Fruit fly (Drosophila melanogaster) whole organism, embryonic: ENCODE results near the gene CG1847.

Experiments
- Antp ChIP-seq: fragments of 200-800 bp; sonication (Bioruptor generic); optimal IDR thresholded peaks from 3 replicates; lab custom pipeline; 2016; ENCODE audit warnings: missing biosample characterization, missing genetic modification characterization
- BEAF-32 ChIP-seq: fragments of 200-800 bp; sonication (Bioruptor generic); optimal IDR thresholded peaks from 3 replicates; lab custom pipeline; 2017; ENCODE audit warnings: missing biosample characterization, missing genetic modification characterization, mild to moderate bottlenecking, moderate library complexity, missing genetic modification reagents
- CG10565 ChIP-seq: fragments of 200-800 bp; sonication (Bioruptor generic); optimal IDR thresholded peaks from 3 replicates; lab custom pipeline; 2016; ENCODE audit warnings: missing biosample characterization, mild to moderate bottlenecking, missing genetic modification characterization
- CG15011 ChIP-seq: fragments of 200-800 bp; sonication (Bioruptor generic); optimal IDR thresholded peaks from 3 replicates; lab custom pipeline; 2018; ENCODE audit warnings: missing biosample characterization, mild to moderate bottlenecking, missing genetic modification characterization
- CG1832 ChIP-seq: fragments of 200-800 bp; sonication (Bioruptor generic); optimal IDR thresholded peaks from 2 replicates; lab custom pipeline; 2017; ENCODE audit warnings: missing biosample characterization, mild to moderate bottlenecking, missing genetic modification characterization, inconsistent platforms
- CG2199 ChIP-seq: fragments of 200-800 bp; sonication (Bioruptor generic); IDR thresholded peaks from 3 replicates; pipeline ENCODE4 v1.3.6; 2022; ENCODE audit warnings: missing biosample characterization, missing genetic modification characterization
- CG3163 ChIP-seq: fragments of 200-800 bp; sonication (Bioruptor generic); optimal IDR thresholded peaks from 3 replicates; lab custom pipeline; 2016; ENCODE audit warnings: missing biosample characterization, missing genetic modification characterization
- CG3281 ChIP-seq: fragments of 200-800 bp; sonication (Bioruptor generic); optimal IDR thresholded peaks from 3 replicates; lab custom pipeline; 2017; ENCODE audit warnings: missing biosample characterization, mild to moderate bottlenecking, missing genetic modification characterization
- CG3847 ChIP-seq: fragments of 200-800 bp; sonication (Bioruptor generic); IDR thresholded peaks from 2 replicates; pipeline ENCODE4 v1.3.6; 2022; ENCODE audit warnings: missing biosample characterization, missing genetic modification characterization
- CG43689 ChIP-seq: fragments of 200-800 bp; sonication (Bioruptor generic); IDR thresholded peaks from 2 replicates; pipeline ENCODE4 v1.3.6; 2022; ENCODE audit warnings: missing biosample characterization, missing genetic modification characterization
- CG6175 ChIP-seq: fragments of 200-800 bp; sonication (Bioruptor generic); IDR thresholded peaks from 3 replicates; pipeline ENCODE4 v1.3.6; 2022; ENCODE audit warnings: missing biosample characterization, missing genetic modification characterization
- CG6791 ChIP-seq: fragments of 200-800 bp; sonication (Bioruptor generic); IDR thresholded peaks from 3 replicates; pipeline ENCODE4 v1.3.6; 2022; ENCODE audit warnings: missing biosample characterization, missing genetic modification characterization; ENCODE audit not compliant: partially characterized antibody
- CG7357 ChIP-seq: fragments of 200-800 bp; sonication (Bioruptor generic); IDR thresholded peaks from 3 replicates; pipeline ENCODE4 v1.3.6; 2022; ENCODE audit warnings: missing biosample characterization, missing genetic modification characterization
- CG8388 ChIP-seq: fragments of 200-800 bp; sonication (Bioruptor generic); optimal IDR thresholded peaks from 2 replicates; lab custom pipeline; 2019; ENCODE audit warnings: missing biosample characterization, mild to moderate bottlenecking, missing genetic modification characterization, moderate library complexity
- D19A ChIP-seq: fragments of 200-800 bp; optimal IDR thresholded peaks from 3 replicates; lab custom pipeline; 2019; ENCODE audit warnings: missing biosample characterization, mild to moderate bottlenecking, missing genetic modification characterization, moderate library complexity
- Dad ChIP-seq: fragments of 200-800 bp; sonication (Bioruptor generic); optimal IDR thresholded peaks from 3 replicates; lab custom pipeline; 2016; ENCODE audit warnings: missing biosample characterization, missing genetic modification characterization
- Drgx ChIP-seq: fragments of 200-800 bp; sonication (Bioruptor generic); IDR thresholded peaks from 2 replicates; pipeline ENCODE4 v1.3.6; 2022; ENCODE audit warnings: missing biosample characterization, missing genetic modification characterization
- Gug ChIP-seq: fragments of 200-800 bp; sonication (Bioruptor generic); IDR thresholded peaks from 4 replicates; pipeline ENCODE4 v1.3.6; 2022; ENCODE audit warnings: missing biosample characterization, missing genetic modification characterization
- H15 ChIP-seq: fragments of 200-800 bp; sonication (Bioruptor generic); IDR thresholded peaks from 3 replicates; pipeline ENCODE4 v1.3.6; 2022; ENCODE audit warnings: missing biosample characterization, missing genetic modification characterization
- HHEX ChIP-seq: fragments of 200-800 bp; sonication (Bioruptor generic); optimal IDR thresholded peaks from 3 replicates; lab custom pipeline; 2017; ENCODE audit warnings: missing biosample characterization, mild to moderate bottlenecking, missing genetic modification characterization, missing genetic modification reagents
- Hsf ChIP-seq: fragments of 200-800 bp; sonication (Bioruptor generic); optimal IDR thresholded peaks from 3 replicates; lab custom pipeline; 2016; ENCODE audit warnings: missing biosample characterization, missing genetic modification characterization
- Lhr ChIP-seq: fragments of 200-800 bp; sonication (Bioruptor generic); optimal IDR thresholded peaks from 3 replicates; lab custom pipeline; 2017; ENCODE audit warnings: mild to moderate bottlenecking, missing biosample characterization, missing genetic modification reagents, missing genetic modification characterization
- Lpt ChIP-seq: fragments of >200 bp; optimal IDR thresholded peaks from 2 replicates; lab custom pipeline; 2018; ENCODE audit warnings: missing biosample characterization, missing genetic modification characterization
- Med ChIP-seq: fragments of 200-800 bp; sonication (Bioruptor generic); peaks from one replicate; lab custom pipeline; 2016; ENCODE audit warnings: missing biosample characterization, missing genetic modification characterization, mild to moderate bottlenecking, inconsistent platforms, moderate library complexity
- Stat92E ChIP-seq, 3 experiments: fragments of >200 bp in 2 of 3; fragments of 200-800 bp in 1 of 3; sonication (Bioruptor generic) in 1 of 3; optimal IDR thresholded peaks; 2 replicates each; lab custom pipeline; 2017 to 2019; ENCODE audit warnings: missing biosample characterization in 3 of 3, missing genetic modification characterization in 3 of 3, mild to moderate bottlenecking in 1 of 3, moderate library complexity in 1 of 3
- bcd ChIP-seq: fragments of 200-800 bp; sonication (Bioruptor generic); optimal IDR thresholded peaks from 2 replicates; lab custom pipeline; 2017; ENCODE audit warnings: missing biosample characterization, mild to moderate bottlenecking, missing genetic modification characterization
- caup ChIP-seq: fragments of 200-800 bp; sonication (Bioruptor generic); optimal IDR thresholded peaks from 3 replicates; lab custom pipeline; 2017; ENCODE audit warnings: missing biosample characterization, mild to moderate bottlenecking, missing genetic modification characterization, moderate library complexity; ENCODE audit not compliant: severe bottlenecking
- chif ChIP-seq, 2 experiments: fragments of 200-800 bp; sonication (Bioruptor generic); optimal IDR thresholded peaks; 3 replicates each; lab custom pipeline; 2016; ENCODE audit warnings: missing biosample characterization in 2 of 2, missing genetic modification characterization in 2 of 2
- chn ChIP-seq: fragments of 200-800 bp; sonication (Bioruptor generic); optimal IDR thresholded peaks from 2 replicates; lab custom pipeline; 2016; ENCODE audit warnings: missing biosample characterization, missing genetic modification characterization
- cwo ChIP-seq: fragments of 200-800 bp; sonication (Bioruptor generic); optimal IDR thresholded peaks from 3 replicates; lab custom pipeline; 2017; ENCODE audit warnings: missing biosample characterization, missing genetic modification characterization, mild to moderate bottlenecking, moderate library complexity, missing genetic modification reagents
- esg ChIP-seq: fragments of 200-800 bp; sonication (Bioruptor generic); conservative IDR thresholded peaks from 2 replicates; pipeline ENCODE4 v1.3.6; 2022; ENCODE audit warnings: missing biosample characterization, missing genetic modification characterization
- exex ChIP-seq: fragments of 200-800 bp; sonication (Bioruptor generic); optimal IDR thresholded peaks from 4 replicates; lab custom pipeline; 2018; ENCODE audit warnings: missing biosample characterization, mild to moderate bottlenecking, missing genetic modification characterization, moderate library complexity
- fd3F ChIP-seq: fragments of 200-800 bp; sonication (Bioruptor generic); optimal IDR thresholded peaks from 2 replicates; lab custom pipeline; 2018; ENCODE audit warnings: missing biosample characterization, mild to moderate bottlenecking, missing genetic modification characterization, moderate library complexity
- grn ChIP-seq: fragments of 200-800 bp; sonication (Bioruptor generic); optimal IDR thresholded peaks from 3 replicates; lab custom pipeline; 2017; ENCODE audit warnings: missing biosample characterization, missing genetic modification characterization
- hbn ChIP-seq: fragments of 200-800 bp; sonication (Bioruptor generic); IDR thresholded peaks from 2 replicates; pipeline ENCODE4 v1.3.6; 2022; ENCODE audit warnings: missing biosample characterization, missing genetic modification characterization; ENCODE audit not compliant: partially characterized antibody
- kah ChIP-seq: fragments of 200-800 bp; sonication (Bioruptor generic); optimal IDR thresholded peaks from 2 replicates; lab custom pipeline; 2018; ENCODE audit warnings: missing biosample characterization, mild to moderate bottlenecking, missing genetic modification characterization
- kni ChIP-seq: fragments of 200-800 bp; sonication (Bioruptor generic); optimal IDR thresholded peaks from 3 replicates; lab custom pipeline; 2017; ENCODE audit warnings: mild to moderate bottlenecking, missing biosample characterization, missing genetic modification reagents, missing genetic modification characterization
- mirr ChIP-seq: fragments of 200-800 bp; sonication (Bioruptor generic); optimal IDR thresholded peaks from 3 replicates; lab custom pipeline; 2018; ENCODE audit warnings: missing biosample characterization, mild to moderate bottlenecking, missing genetic modification characterization
- p53 ChIP-seq: fragments of 200-800 bp; sonication (Bioruptor generic); optimal IDR thresholded peaks from 2 replicates; lab custom pipeline; 2016; ENCODE audit warnings: missing biosample characterization, missing genetic modification characterization
- pfk ChIP-seq: fragments of 200-800 bp; sonication (Bioruptor generic); optimal IDR thresholded peaks from 2 replicates; lab custom pipeline; 2018; ENCODE audit warnings: missing biosample characterization, mild to moderate bottlenecking, missing genetic modification characterization, moderate library complexity
- prd ChIP-seq, 3 experiments: fragments of >200 bp in 2 of 3; fragments of 200-800 bp in 1 of 3; sonication (Bioruptor generic) in 1 of 3; optimal IDR thresholded peaks in 2 of 3; IDR thresholded peaks in 1 of 3; 2 replicates in 2 of 3; 3 replicates in 1 of 3; pipeline versions ENCODE4 v1.3.6 to Lab custom; 2017 to 2022; ENCODE audit warnings: missing biosample characterization in 1 of 3, missing genetic modification characterization in 1 of 3
- sens ChIP-seq: fragments of 200-800 bp; sonication (Bioruptor generic); peaks from one replicate; lab custom pipeline; 2016; ENCODE audit warnings: missing biosample characterization, missing genetic modification characterization
- sens-2 ChIP-seq: fragments of 200-800 bp; sonication (Bioruptor generic); IDR thresholded peaks from 2 replicates; pipeline ENCODE4 v1.3.6; 2022; ENCODE audit warnings: missing biosample characterization, missing genetic modification characterization
- slbo ChIP-seq: fragments of 200-800 bp; sonication (Bioruptor generic); IDR thresholded peaks from 2 replicates; pipeline ENCODE4 v1.3.6; 2022; ENCODE audit warnings: missing biosample characterization, missing genetic modification characterization
- stwl ChIP-seq: fragments of 200-800 bp; sonication (Bioruptor generic); optimal IDR thresholded peaks from 3 replicates; lab custom pipeline; 2018; ENCODE audit warnings: missing biosample characterization, mild to moderate bottlenecking, missing genetic modification characterization, moderate library complexity
- zen2 ChIP-seq: fragments of 200-800 bp; sonication (Bioruptor generic); IDR thresholded peaks from 3 replicates; pipeline ENCODE4 v1.3.6; 2022; ENCODE audit warnings: missing biosample characterization, missing genetic modification characterization; ENCODE audit not compliant: partially characterized antibody
- zf30C ChIP-seq: fragments of 200-800 bp; sonication (Bioruptor generic); optimal IDR thresholded peaks from 3 replicates; lab custom pipeline; 2018; ENCODE audit warnings: missing biosample characterization, mild to moderate bottlenecking, missing genetic modification characterization

CG1847 gene

DNA sequence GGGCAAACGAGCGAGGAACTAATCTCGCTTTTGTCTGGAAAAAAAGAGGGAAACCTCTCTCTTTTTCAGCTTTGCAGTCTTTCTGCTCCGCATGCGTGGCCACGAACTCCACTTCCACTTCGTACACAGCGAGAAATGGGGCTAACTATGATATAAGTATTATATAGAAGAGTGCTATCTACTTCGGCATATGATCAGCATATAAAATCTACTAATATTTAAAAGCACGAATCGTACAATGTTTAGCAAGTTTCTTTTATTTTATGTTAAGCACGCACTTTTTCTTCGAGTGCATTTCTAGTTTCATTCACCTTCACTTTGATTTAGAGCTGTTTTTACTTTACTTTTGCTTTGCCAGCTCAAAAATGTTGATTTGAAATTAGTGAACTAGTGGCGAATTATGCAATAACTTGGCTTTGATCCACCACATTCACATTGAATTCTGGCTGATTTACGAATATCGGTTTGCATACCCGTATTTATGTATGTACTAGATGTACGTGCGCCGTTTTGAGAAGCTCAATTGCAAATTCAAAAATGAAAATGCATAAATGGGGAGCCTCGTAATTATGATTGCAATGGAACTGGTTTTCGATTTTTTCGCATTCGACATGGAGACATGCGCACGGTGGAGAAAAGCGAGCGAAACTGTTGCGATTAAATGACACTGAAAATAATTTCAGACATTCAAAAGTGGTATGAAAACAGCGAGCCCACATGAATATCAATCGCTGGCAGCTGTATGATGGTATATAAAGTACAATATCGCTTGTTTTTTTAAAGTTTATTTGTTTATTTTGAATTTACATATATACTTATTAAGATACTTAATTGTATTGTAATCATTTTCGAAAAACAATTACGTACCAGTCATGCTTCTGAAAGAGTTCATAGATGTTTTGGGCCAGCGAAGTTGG, 11.2 kb upstream of the CG1847 start (continued):
- no peak for TF ChIP-seq zen2 (GFP tag; lab: Robert Waterston, UW)
- peak; percentile 32 for TF ChIP-seq HHEX
- peak; percentile 70; the same call in 3 of the 4 replicates for TF ChIP-seq Gug (GFP tag; lab: Robert Waterston, UW)
- TF ChIP-seq fd3F (GFP tag; lab: Kevin White, UChicago) = peak; percentile 23
- TF ChIP-seq Stat92E (GFP tag; optimal IDR thresholded peaks at IDR 0.05; lab: Kevin White, UChicago) = no peak
- TF ChIP-seq chn (GFP tag; lab: Kevin White, UChicago) = peak; percentile 52
- peak; percentile 51 for TF ChIP-seq esg
- no peak for TF ChIP-seq Lpt (GFP tag; lab: Kevin White, UChicago)
- TF ChIP-seq CG1832 (GFP tag; lab: Kevin White, UChicago) = no peak
- TF ChIP-seq prd (optimal IDR thresholded peaks at IDR 0.05; lab: Kevin White, UChicago) = no peak
- peak; percentile 90 for TF ChIP-seq prd (GFP tag; IDR thresholded peaks at IDR 0.05; lab: Robert Waterston, UW)
- TF ChIP-seq CG3281 (GFP tag; lab: Kevin White, UChicago) = peak; percentile 49

DNA sequence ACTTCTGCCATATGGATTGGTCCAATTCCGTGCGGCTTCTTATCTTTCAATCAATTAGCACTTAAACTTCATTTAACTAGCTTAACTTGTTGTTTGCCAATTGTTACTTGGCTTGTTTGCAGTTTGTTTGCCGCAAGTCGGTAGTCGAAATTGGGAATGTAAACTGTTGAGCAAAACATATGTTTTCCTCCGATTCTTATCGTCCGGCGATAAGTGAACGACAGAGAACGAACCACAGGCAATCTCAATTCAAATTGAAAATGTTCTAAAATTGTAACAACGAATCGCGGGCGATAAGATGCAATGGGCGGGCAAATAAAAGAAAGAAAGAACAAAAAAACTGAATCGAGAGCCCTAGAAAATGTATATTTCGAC, 10.5 kb upstream of the CG1847 start:
- TF ChIP-seq hbn (GFP tag; lab: Robert Waterston, UW) = no peak
- peak; percentile 51 for TF ChIP-seq exex (tag; lab: Kevin White, UChicago)
- TF ChIP-seq zf30C (GFP tag; lab: Kevin White, UChicago) = no peak
- TF ChIP-seq CG7357 (GFP tag; lab: Robert Waterston, UW) = no peak
- TF ChIP-seq caup (GFP tag; lab: Kevin White, UChicago) = peak; percentile 59
- 0 out of 3 replicates have a peak, but pooled peaks have one; percentile 21 for TF ChIP-seq CG2199
- TF ChIP-seq sens-2 (GFP tag; lab: Robert Waterston, UW) = no peak
- no peak for TF ChIP-seq CG3163
- TF ChIP-seq stwl = no peak
- no peak for TF ChIP-seq chif (GFP tag; optimal IDR thresholded peaks at IDR 0.05; lab: Kevin White, UChicago)
- no peak for TF ChIP-seq cwo
- TF ChIP-seq CG6175 (GFP tag; lab: Robert Waterston, UW) = no peak
- TF ChIP-seq bcd = no peak
- TF ChIP-seq mirr (GFP tag; lab: Kevin White, UChicago) = peak; percentile 68
- TF ChIP-seq grn (GFP tag; lab: Kevin White, UChicago) = peak; percentile 62

DNA sequence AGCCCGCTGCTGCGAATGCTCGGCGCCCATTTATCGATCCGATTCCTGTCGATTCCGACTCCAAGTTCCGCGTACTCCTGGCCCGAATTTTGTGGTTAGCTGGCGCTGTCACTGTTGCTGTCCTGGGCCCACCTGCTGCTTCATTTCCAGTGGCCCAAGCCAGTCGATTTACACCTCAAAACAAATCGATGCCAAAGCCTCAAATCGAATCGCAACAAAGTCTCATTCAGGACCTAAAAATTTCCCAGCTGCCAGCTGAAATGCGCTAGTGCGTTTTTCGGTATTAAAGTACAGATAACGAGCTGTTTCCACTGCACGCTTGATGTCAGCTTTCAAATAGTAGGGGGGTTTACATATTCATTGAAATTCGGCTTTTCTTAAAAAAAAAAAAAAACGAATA, 3.5 kb downstream of the CG1847 start, which contains the start of gene BORCS5:
Gene BORCS5, minus strand, starts transcription at position 263 of the 400 bp plus-strand sequence.
- TF ChIP-seq CG43689 (GFP tag; lab: Robert Waterston, UW) = no peak
- TF ChIP-seq H15 (GFP tag; lab: Robert Waterston, UW) = no peak
- no peak for TF ChIP-seq CG6791 (GFP tag; lab: Robert Waterston, UW)
- peak; percentile 21 for TF ChIP-seq Lhr
- no peak for TF ChIP-seq CG3847 (GFP tag; lab: Robert Waterston, UW)
- no peak for TF ChIP-seq Antp (GFP tag; lab: Kevin White, UChicago)
- TF ChIP-seq p53 (GFP tag; lab: Kevin White, UChicago) = no peak
- TF ChIP-seq sens (GFP tag; lab: Kevin White, UChicago) = no peak
- TF ChIP-seq CG8388 = no peak
- TF ChIP-seq Dad (GFP tag; lab: Kevin White, UChicago) = no peak
- TF ChIP-seq kah (GFP tag; lab: Kevin White, UChicago) = no peak
- peak; percentile 51 for TF ChIP-seq Med (GFP tag; lab: Kevin White, UChicago)
- TF ChIP-seq Hsf (GFP tag; lab: Kevin White, UChicago) = peak; percentile 2
- no peak for TF ChIP-seq kni (GFP tag; lab: Kevin White, UChicago)
- no peak for TF ChIP-seq CG15011 (GFP tag; lab: Kevin White, UChicago)
- no peak for TF ChIP-seq D19A (tag; lab: Kevin White, UChicago)
- peak; percentile 46 for TF ChIP-seq slbo (GFP tag; lab: Robert Waterston, UW)
- no peak for TF ChIP-seq Drgx
- no peak for TF ChIP-seq pfk (GFP tag; lab: Kevin White, UChicago)
- TF ChIP-seq BEAF-32 = peak; percentile 33
- no peak for TF ChIP-seq CG10565 (GFP tag; lab: Kevin White, UChicago)
